Fruit fly (Drosophila melanogaster): ENCODE measurements around the gene ppk20.
A peak's percentile ranks its signal among the peaks of the same experiment; 100 is the strongest.

Gene ppk20

DNA sequence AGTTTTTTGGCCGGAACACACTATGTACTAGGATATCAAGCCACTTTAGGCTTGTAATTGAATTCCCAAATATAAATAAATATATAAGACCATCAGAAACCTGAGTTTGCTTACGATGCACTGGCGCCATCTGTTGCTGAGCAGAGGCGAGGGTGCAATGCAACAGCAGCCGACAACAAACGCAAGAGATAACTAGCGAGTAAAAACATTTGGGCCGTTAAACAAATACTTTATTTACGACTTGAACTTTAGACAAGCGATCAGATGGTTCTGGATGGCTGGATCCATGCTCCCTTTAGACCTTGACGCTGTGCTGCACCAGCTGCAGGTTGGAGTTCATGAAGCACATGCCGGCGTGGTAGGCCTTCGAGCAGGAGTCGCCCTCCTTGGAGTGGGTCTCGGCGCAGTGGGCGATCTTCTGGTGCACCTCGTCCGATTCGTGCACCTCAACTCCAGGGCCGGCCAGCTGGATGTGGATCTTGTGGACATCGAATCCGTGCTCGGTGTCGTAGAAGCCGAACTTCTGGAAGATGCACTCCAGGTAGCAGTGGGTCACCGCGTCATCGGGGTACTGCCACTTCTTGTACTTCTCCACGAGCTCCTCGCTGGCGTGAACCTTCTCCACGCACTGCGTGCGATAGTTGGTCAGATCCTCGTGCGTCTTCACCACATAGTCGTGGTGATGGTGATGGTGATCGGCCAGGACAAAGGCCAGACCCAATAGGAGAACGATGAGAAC is 47.5 kb upstream of the ppk20 start:
- TF ChIP-seq Hr83 (GFP tag; optimal IDR thresholded peaks at IDR 0.05; ENCODE audit: poor library complexity, severe bottlenecking) (peak; percentile 52), brk (GFP tag; optimal IDR thresholded peaks at IDR 0.05) (peak; percentile 8), Abd-B (GFP tag; optimal IDR thresholded peaks at IDR 0.05) (no peak), usp (GFP tag; optimal IDR thresholded peaks at IDR 0.05) (no peak), psq (GFP tag; optimal IDR thresholded peaks at IDR 0.05) (no peak), CG32264 (GFP tag; optimal IDR thresholded peaks at IDR 0.05) (no peak)

dm6 chr3R:29715277-29715676 is 46.6 kb upstream of the ppk20 start, which contains the start of gene Dup99B:
Gene Dup99B (minus strand): TSS chr3R:29715377.
- no peak for TF ChIP-seq Jra (GFP tag; optimal IDR thresholded peaks at IDR 0.05)
- no peak for TF ChIP-seq OdsH (GFP tag; optimal IDR thresholded peaks at IDR 0.05)
- no peak for TF ChIP-seq N (GFP tag; optimal IDR thresholded peaks at IDR 0.05)
- no peak for TF ChIP-seq Myc (optimal IDR thresholded peaks at IDR 0.05)
- no peak for TF ChIP-seq Hnf4 (GFP tag; optimal IDR thresholded peaks at IDR 0.05)
- no peak for TF ChIP-seq br (GFP tag; optimal IDR thresholded peaks at IDR 0.05)
- no peak for TF ChIP-seq Abd-B (GFP tag; optimal IDR thresholded peaks at IDR 0.05)
- TF ChIP-seq foxo (GFP tag; optimal IDR thresholded peaks at IDR 0.05), result no peak
- TF ChIP-seq dl (GFP tag; optimal IDR thresholded peaks at IDR 0.05; ENCODE audit: insufficient read depth in 1 of 2, partially characterized antibody in 2 of 2), result no peak
- TF ChIP-seq brk (GFP tag; optimal IDR thresholded peaks at IDR 0.05), result no peak
- no peak for TF ChIP-seq pan (optimal IDR thresholded peaks at IDR 0.05)
- no peak for TF ChIP-seq sv (GFP tag; optimal IDR thresholded peaks at IDR 0.05)
- TF ChIP-seq Sp1 (GFP tag; optimal IDR thresholded peaks at IDR 0.05), result no peak
- no peak for TF ChIP-seq dmrt93B (GFP tag; optimal IDR thresholded peaks at IDR 0.05)
- TF ChIP-seq rgr (GFP tag; optimal IDR thresholded peaks at IDR 0.05), result no peak

dm6 chr3R:29714314-29714713 is 45.6 kb upstream of the ppk20 start, which contains the start of gene Obp99d:
Gene Obp99d (plus strand): TSS chr3R:29714505.
- TF ChIP-seq Hr83 (GFP tag; optimal IDR thresholded peaks at IDR 0.05; ENCODE audit: poor library complexity, severe bottlenecking), result no peak
- TF ChIP-seq brk (GFP tag; optimal IDR thresholded peaks at IDR 0.05), result no peak
- no peak for TF ChIP-seq GATAd (GFP tag; optimal IDR thresholded peaks at IDR 0.05)
- no peak for TF ChIP-seq fru (GFP tag; optimal IDR thresholded peaks at IDR 0.05)
- no peak for TF ChIP-seq Hnf4 (GFP tag; optimal IDR thresholded peaks at IDR 0.05)
- TF ChIP-seq OdsH (GFP tag; optimal IDR thresholded peaks at IDR 0.05), result no peak
- TF ChIP-seq Jra (GFP tag; optimal IDR thresholded peaks at IDR 0.05), result no peak
- TF ChIP-seq sv (GFP tag; optimal IDR thresholded peaks at IDR 0.05), result no peak
- TF ChIP-seq foxo (GFP tag; optimal IDR thresholded peaks at IDR 0.05), result no peak
- no peak for TF ChIP-seq Mio (GFP tag; optimal IDR thresholded peaks at IDR 0.05)
- TF ChIP-seq pan (optimal IDR thresholded peaks at IDR 0.05), result no peak
- no peak for TF ChIP-seq dl (GFP tag; optimal IDR thresholded peaks at IDR 0.05; ENCODE audit: insufficient read depth in 1 of 2, partially characterized antibody in 2 of 2)
- TF ChIP-seq Abd-B (GFP tag; optimal IDR thresholded peaks at IDR 0.05), result no peak
- no peak for TF ChIP-seq CG32264 (GFP tag; optimal IDR thresholded peaks at IDR 0.05)
- TF ChIP-seq woc (GFP tag; optimal IDR thresholded peaks at IDR 0.05), result no peak
- TF ChIP-seq Dfd (GFP tag; optimal IDR thresholded peaks at IDR 0.05), result no peak
- TF ChIP-seq tai (GFP tag; optimal IDR thresholded peaks at IDR 0.05), result no peak
- no peak for TF ChIP-seq br (GFP tag; optimal IDR thresholded peaks at IDR 0.05)

DNA sequence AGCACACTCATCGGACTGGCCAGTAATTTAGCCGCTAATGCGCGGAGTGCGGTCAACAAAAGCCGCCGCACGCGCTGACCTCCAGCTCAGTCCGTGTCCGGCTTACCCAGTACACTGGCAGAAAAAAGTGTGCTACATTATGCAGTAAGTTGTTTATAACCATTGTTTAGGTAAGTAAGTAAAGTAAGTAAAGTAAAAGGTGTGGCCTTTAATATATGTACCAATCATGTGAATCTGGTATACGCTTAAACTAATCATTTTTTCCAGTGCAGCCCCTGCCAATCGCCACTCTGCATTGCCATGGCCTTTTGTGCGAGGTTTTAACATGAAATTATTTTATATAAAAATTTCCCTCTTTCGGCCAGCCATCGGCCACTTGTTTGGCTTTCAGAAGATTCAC is 42.8 kb upstream of the ppk20 start:
- TF ChIP-seq rgr (GFP tag; optimal IDR thresholded peaks at IDR 0.05), result no peak
- no peak for TF ChIP-seq fru (GFP tag; optimal IDR thresholded peaks at IDR 0.05)
- TF ChIP-seq CG9705 (GFP tag; optimal IDR thresholded peaks at IDR 0.05), result no peak
- no peak for TF ChIP-seq Abd-B (GFP tag; optimal IDR thresholded peaks at IDR 0.05)
- no peak for TF ChIP-seq CG32264 (GFP tag; optimal IDR thresholded peaks at IDR 0.05)
- no peak for TF ChIP-seq Myc (optimal IDR thresholded peaks at IDR 0.05)
- no peak for TF ChIP-seq Vsx2 (GFP tag; optimal IDR thresholded peaks at IDR 0.05; ENCODE audit: partially characterized antibody)
- no peak for TF ChIP-seq psq (GFP tag; optimal IDR thresholded peaks at IDR 0.05)
- no peak for TF ChIP-seq brk (GFP tag; optimal IDR thresholded peaks at IDR 0.05)

DNA sequence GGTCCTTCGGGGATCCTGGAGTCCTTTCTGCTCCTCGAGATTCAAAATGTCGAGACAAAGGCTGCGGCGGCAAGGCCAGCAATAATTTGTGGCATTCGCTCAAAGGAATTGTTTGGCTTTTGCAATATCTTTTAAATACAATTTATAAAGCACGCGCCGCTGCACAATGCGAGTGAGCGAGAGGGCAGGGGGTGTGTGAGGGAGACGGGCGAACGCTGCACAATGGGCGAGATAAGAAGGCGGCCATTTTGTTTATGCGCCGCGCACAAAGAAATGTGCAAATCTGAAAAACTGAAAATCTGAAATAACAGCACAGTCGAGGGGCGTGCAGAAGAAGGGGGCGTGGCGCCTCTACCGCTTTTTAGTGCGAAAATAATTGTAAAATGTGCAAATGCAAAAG is 39.6 kb upstream of the ppk20 start:
- no peak for TF ChIP-seq sv (GFP tag; optimal IDR thresholded peaks at IDR 0.05)
- no peak for TF ChIP-seq Mio (GFP tag; optimal IDR thresholded peaks at IDR 0.05)
- TF ChIP-seq psq (GFP tag; optimal IDR thresholded peaks at IDR 0.05), result no peak
- no peak for TF ChIP-seq Hr78 (GFP tag; optimal IDR thresholded peaks at IDR 0.05)
- no peak for TF ChIP-seq pan (optimal IDR thresholded peaks at IDR 0.05)
